Worm (Caenorhabditis elegans) whole organism, L1 larva: ENCODE data around the gene szy-20.

Experiments
- ama-1 ChIP-seq: fragments of 150-350 bp; optimal IDR thresholded peaks from 2 replicates; lab custom pipeline; 2014
- blmp-1 ChIP-seq: fragments of 150-350 bp; optimal IDR thresholded peaks from 2 replicates; lab custom pipeline; 2014; ENCODE audit warnings: missing biosample characterization, missing genetic modification characterization
- fkh-10 ChIP-seq: sonication (generic microtip); optimal IDR thresholded peaks from 2 replicates; lab custom pipeline; 2017; ENCODE audit warnings: missing biosample characterization, missing genetic modification reagents, missing genetic modification characterization
- lin-15B ChIP-seq: fragments of 150-350 bp; sonication (generic microtip); optimal IDR thresholded peaks from 3 replicates; lab custom pipeline; 2014; ENCODE audit warnings: missing biosample characterization, missing genetic modification characterization

DNA sequence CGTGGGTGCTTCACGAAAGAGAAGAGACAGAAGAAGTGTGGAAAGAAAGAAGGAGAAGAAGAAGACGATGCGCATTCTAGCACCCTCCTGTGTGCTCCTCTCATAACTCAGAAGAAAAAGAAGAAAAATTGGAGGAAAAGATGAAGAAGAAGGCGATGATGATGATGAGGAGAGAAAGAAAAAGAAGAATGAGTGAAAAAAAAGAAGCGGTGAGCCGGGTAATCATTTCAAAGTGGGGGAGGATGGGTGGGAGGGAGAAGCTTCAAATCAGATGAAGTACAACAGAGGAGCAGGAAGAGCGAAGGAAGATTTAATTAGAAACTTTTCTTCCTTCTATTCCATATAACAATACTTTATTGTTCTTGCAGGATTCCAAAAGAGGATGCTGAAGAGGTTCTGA lies 41.6 kb upstream of the szy-20 start:
- TF ChIP-seq fkh-10 (GFP tag; lab: Kevin White, UChicago) (no peak), blmp-1 (tag; lab: Kevin White, UChicago) (no peak), ama-1 (no peak), lin-15B (tag; lab: Kevin White, UChicago) (no peak)
